Fruit fly (Drosophila melanogaster): ENCODE data around the gene toc.

Gene toc

dm6 chr2L:3039774-3040173 is 104.8 kb downstream of the toc start, which contains the start of the genes cnir and CG17221:
Gene cnir (minus strand): TSS chr2L:3039812.
Gene CG17221 (plus strand): TSS chr2L:3039976.
- TF ChIP-seq Eip78C (GFP tag) (peak; percentile 87), CG6808 (GFP tag; optimal IDR thresholded peaks at IDR 0.05) (no peak), Sox102F (GFP tag; optimal IDR thresholded peaks at IDR 0.05) (peak; percentile 73), CG6163 (GFP tag; IDR thresholded peaks at IDR 0.05) (peak; percentile 36; the same call in 2 of the 3 replicates), CG31627 (GFP tag; optimal IDR thresholded peaks at IDR 0.05) (peak; percentile 74), fkh (GFP tag; optimal IDR thresholded peaks at IDR 0.05) (peak; percentile 96), topi (GFP tag; optimal IDR thresholded peaks at IDR 0.05) (peak; percentile 72), CG3032 (tag; optimal IDR thresholded peaks at IDR 0.05) (peak; percentile 61), Hr38 (GFP tag; optimal IDR thresholded peaks at IDR 0.05) (no peak), CG6854 (GFP tag; optimal IDR thresholded peaks at IDR 0.05) (no peak), Ets21C (GFP tag; optimal IDR thresholded peaks at IDR 0.05) (peak; percentile 72), vri (GFP tag; optimal IDR thresholded peaks at IDR 0.05) (peak; percentile 93), Eip75B (GFP tag; optimal IDR thresholded peaks at IDR 0.05) (peak; percentile 81), Smox (GFP tag; optimal IDR thresholded peaks at IDR 0.05) (peak; percentile 69), CG11902 (GFP tag; optimal IDR thresholded peaks at IDR 0.05) (peak; percentile 19), salr (GFP tag; optimal IDR thresholded peaks at IDR 0.05) (no peak), CG9139 (GFP tag; optimal IDR thresholded peaks at IDR 0.05) (no peak), fd59A (GFP tag; optimal IDR thresholded peaks at IDR 0.05) (peak; percentile 41), CG15336 (GFP tag; IDR thresholded peaks at IDR 0.05) (0 out of 2 replicates have a peak, but pooled peaks have one; percentile 33), Sox14 (GFP tag; optimal IDR thresholded peaks at IDR 0.05) (peak; percentile 72), net (GFP tag; optimal IDR thresholded peaks at IDR 0.05) (peak; percentile 46), dac (GFP tag; optimal IDR thresholded peaks at IDR 0.05) (peak; percentile 17), CG8119 (GFP tag; IDR thresholded peaks at IDR 0.05) (no peak), eg (GFP tag; IDR thresholded peaks at IDR 0.05) (peak; percentile 41; the same call in 1 of the 3 replicates), CG11294 (GFP tag; IDR thresholded peaks at IDR 0.05) (no peak), pdm3 (GFP tag; optimal IDR thresholded peaks at IDR 0.05) (peak; percentile 72), CG3919 (GFP tag; optimal IDR thresholded peaks at IDR 0.05) (peak; percentile 73), CG16779 (tag; optimal IDR thresholded peaks at IDR 0.05) (no peak), Gug (GFP tag; IDR thresholded peaks at IDR 0.05) (0 out of 2 replicates have a peak, but pooled peaks have one; percentile 26), CG1621 (tag; optimal IDR thresholded peaks at IDR 0.05) (peak; percentile 3), acj6 (GFP tag; optimal IDR thresholded peaks at IDR 0.05) (peak; percentile 72), CG11762 (GFP tag; optimal IDR thresholded peaks at IDR 0.05; ENCODE audit: insufficient read depth) (peak; percentile 57), achi (GFP tag; optimal IDR thresholded peaks at IDR 0.05) (peak; percentile 75), CG6792 (GFP tag; optimal IDR thresholded peaks at IDR 0.05) (peak; percentile 57), svp (GFP tag) (peak; percentile 68), CG8632 (GFP tag; optimal IDR thresholded peaks at IDR 0.05) (peak; percentile 9), spab (GFP tag; optimal IDR thresholded peaks at IDR 0.05) (no peak), dsx (GFP tag; optimal IDR thresholded peaks at IDR 0.05; ENCODE audit: poor library complexity, severe bottlenecking) (no peak), CG10631 (GFP tag; optimal IDR thresholded peaks at IDR 0.05) (peak; percentile 78), esn (GFP tag; optimal IDR thresholded peaks at IDR 0.05) (peak; percentile 83), Ets96B (tag; optimal IDR thresholded peaks at IDR 0.05) (no peak), Hr39 (GFP tag; optimal IDR thresholded peaks at IDR 0.05) (peak; percentile 76), ss (GFP tag; optimal IDR thresholded peaks at IDR 0.05) (peak in 1 of 2 experiments; percentile 43), Hr4 (GFP tag; optimal IDR thresholded peaks at IDR 0.05) (peak; percentile 77), CG6276 (GFP tag; optimal IDR thresholded peaks at IDR 0.05) (no peak), Eip93F (GFP tag; optimal IDR thresholded peaks at IDR 0.05) (no peak), lz (GFP tag; optimal IDR thresholded peaks at IDR 0.05) (peak; percentile 73), Blimp-1 (GFP tag; optimal IDR thresholded peaks at IDR 0.05) (no peak), fd85E (GFP tag; optimal IDR thresholded peaks at IDR 0.05) (no peak), cyc (GFP tag; optimal IDR thresholded peaks at IDR 0.05) (peak; percentile 72), Sox15 (GFP tag; optimal IDR thresholded peaks at IDR 0.05) (peak; percentile 37), Lpt (GFP tag; optimal IDR thresholded peaks at IDR 0.05) (no peak)
